Fruit fly (Drosophila melanogaster): ENCODE measurements around the gene ppk18.

The ppk18 gene

dm6 chr2L:9757990-9758814 lies 12.6 kb downstream of the ppk18 start, which contains the start of gene zf30C (continued):
- TF ChIP-seq CG3726 (GFP tag; IDR thresholded peaks at IDR 0.05) (peak; percentile 86; the same call in 2 of the 3 replicates), Bgb (GFP tag; IDR thresholded peaks at IDR 0.05; ENCODE audit: partially characterized antibody) (peak; percentile 63), Nf-YA (GFP tag; IDR thresholded peaks at IDR 0.05) (peak; percentile 30; the same call in 1 of the 2 replicates), CG1647 (GFP tag; optimal IDR thresholded peaks at IDR 0.05) (peak; percentile 77), z (GFP tag; IDR thresholded peaks at IDR 0.05) (no peak), sna (GFP tag; IDR thresholded peaks at IDR 0.05; ENCODE audit: partially characterized antibody) (no peak), CG13296 (GFP tag; optimal IDR thresholded peaks at IDR 0.05) (peak; percentile 77), klu (GFP tag; IDR thresholded peaks at IDR 0.05) (peak; percentile 78), CG11723 (GFP tag; optimal IDR thresholded peaks at IDR 0.05) (peak; percentile 78), CG2889 (GFP tag; IDR thresholded peaks at IDR 0.05) (peak; percentile 76), abd-A (tag; optimal IDR thresholded peaks at IDR 0.05) (peak; percentile 16), Elba2 (GFP tag; optimal IDR thresholded peaks at IDR 0.05) (peak; percentile 10), rib (GFP tag; IDR thresholded peaks at IDR 0.05) (peak; percentile 47), ken (GFP tag; IDR thresholded peaks at IDR 0.05) (peak; percentile 90), CG13894 (tag; optimal IDR thresholded peaks at IDR 0.05) (peak; percentile 58), CG7839 (tag; optimal IDR thresholded peaks at IDR 0.05) (peak; percentile 76), wor (GFP tag; IDR thresholded peaks at IDR 0.05) (peak; percentile 54; the same call in 1 of the 2 replicates), CG8478 (optimal IDR thresholded peaks at IDR 0.05) (no peak), az2 (GFP tag; optimal IDR thresholded peaks at IDR 0.05) (peak; percentile 90), CG1602 (GFP tag; optimal IDR thresholded peaks at IDR 0.05) (peak; percentile 75), CG10543 (GFP tag; optimal IDR thresholded peaks at IDR 0.05) (peak; percentile 83), Ets97D (GFP tag; optimal IDR thresholded peaks at IDR 0.05) (peak; percentile 75), prd (optimal IDR thresholded peaks at IDR 0.05) (no peak), prd (GFP tag; IDR thresholded peaks at IDR 0.05) (peak; percentile 92), CG4854 (GFP tag; optimal IDR thresholded peaks at IDR 0.05) (peak; percentile 76), pita (GFP tag; optimal IDR thresholded peaks at IDR 0.05) (no peak), gem (tag; optimal IDR thresholded peaks at IDR 0.05) (peak; percentile 85), CG11456 (GFP tag; IDR thresholded peaks at IDR 0.05) (peak; percentile 93), Abd-B (GFP tag; optimal IDR thresholded peaks at IDR 0.05) (peak; percentile 73), ci (GFP tag; IDR thresholded peaks at IDR 0.05) (peak; percentile 95), Rfx (GFP tag; IDR thresholded peaks at IDR 0.05) (peak; percentile 93), kni (GFP tag; optimal IDR thresholded peaks at IDR 0.05) (no peak), aop (GFP tag; IDR thresholded peaks at IDR 0.05) (no peak; the same call in 1 of the 2 replicates), nerfin-1 (tag; optimal IDR thresholded peaks at IDR 0.05) (no peak), CG6791 (GFP tag; IDR thresholded peaks at IDR 0.05; ENCODE audit: partially characterized antibody) (no peak), sima (GFP tag; optimal IDR thresholded peaks at IDR 0.05) (peak; percentile 27), Optix (GFP tag; IDR thresholded peaks at IDR 0.05) (peak; percentile 80), CG16813 (GFP tag; IDR thresholded peaks at IDR 0.05; ENCODE audit: partially characterized antibody) (peak; percentile 35; the same call in 1 of the 3 replicates), CG2875 (GFP tag; optimal IDR thresholded peaks at IDR 0.05) (peak; percentile 39), CG14050 (GFP tag; IDR thresholded peaks at IDR 0.05) (peak; percentile 57; the same call in 2 of the 3 replicates), al (GFP tag; IDR thresholded peaks at IDR 0.05) (peak; percentile 82), CG11695 (GFP tag; IDR thresholded peaks at IDR 0.05) (peak; percentile 63; the same call in 2 of the 3 replicates), Camta (GFP tag; optimal IDR thresholded peaks at IDR 0.05) (peak; percentile 84), Mes4 (GFP tag; optimal IDR thresholded peaks at IDR 0.05) (peak; percentile 82), bcd (GFP tag; optimal IDR thresholded peaks at IDR 0.05) (peak; percentile 82), CG8089 (GFP tag; optimal IDR thresholded peaks at IDR 0.05) (peak; percentile 78), CG11085 (GFP tag; IDR thresholded peaks at IDR 0.05) (peak; percentile 81), salm (tag; optimal IDR thresholded peaks at IDR 0.05) (peak; percentile 29), CG12391 (tag; optimal IDR thresholded peaks at IDR 0.05) (peak; percentile 79), Gsc (GFP tag; IDR thresholded peaks at IDR 0.05) (peak; percentile 68)
